Worm (Caenorhabditis elegans) whole organism, young adult: ENCODE measurements around the gene F17C11.12.

Experiments
- B0035.1 ChIP-seq: sonication (generic microtip); optimal IDR thresholded peaks from 2 replicates; lab custom pipeline; 2016; ENCODE audit warnings: missing genetic modification characterization, mild to moderate bottlenecking, missing compliant biosample characterization, missing genotype, missing genetic modification reagents
- B0261.1 ChIP-seq: sonication (generic microtip); optimal IDR thresholded peaks from 2 replicates; lab custom pipeline; 2016; ENCODE audit warnings: mild to moderate bottlenecking, missing genetic modification characterization, moderate library complexity, missing compliant biosample characterization
- B0336.3 ChIP-seq: fragments of 200-800 bp; sonication (Bioruptor generic); IDR thresholded peaks from 2 replicates; pipeline ENCODE4 v1.3.6; 2022; ENCODE audit warnings: missing genetic modification characterization, missing compliant biosample characterization
- D2030.7 ChIP-seq: fragments of 200-800 bp; sonication (Bioruptor generic); IDR thresholded peaks from 2 replicates; pipeline ENCODE4 v1.3.6; 2022; ENCODE audit warnings: missing genetic modification reagents, missing genetic modification characterization, missing compliant biosample characterization
- F10E7.11 ChIP-seq: sonication (generic microtip); optimal IDR thresholded peaks from 2 replicates; lab custom pipeline; 2017; ENCODE audit warnings: mild to moderate bottlenecking, missing genetic modification characterization, moderate library complexity, missing compliant biosample characterization
- F22D6.2 ChIP-seq: sonication (generic microtip); optimal IDR thresholded peaks from 2 replicates; lab custom pipeline; 2016; ENCODE audit warnings: mild to moderate bottlenecking, missing genetic modification characterization, missing compliant biosample characterization
- F23B12.7 ChIP-seq: sonication (generic microtip); optimal IDR thresholded peaks from 2 replicates; lab custom pipeline; 2017; ENCODE audit warnings: missing genetic modification characterization, mild to moderate bottlenecking, missing compliant biosample characterization, antibody characterized with exemption, moderate library complexity; ENCODE audit not compliant: insufficient read depth
- F39B2.1 ChIP-seq: fragments of 200-800 bp; sonication (Bioruptor generic); IDR thresholded peaks from 2 replicates; pipeline ENCODE4 v1.3.6; 2022; ENCODE audit warnings: missing genetic modification reagents, missing genetic modification characterization, missing compliant biosample characterization
- F55B11.4 ChIP-seq: sonication (generic microtip); optimal IDR thresholded peaks from 2 replicates; lab custom pipeline; 2016; ENCODE audit warnings: missing compliant biosample characterization, missing genetic modification characterization, borderline replicate concordance; ENCODE audit not compliant: insufficient read depth
- T07F8.4 ChIP-seq: sonication (generic microtip); optimal IDR thresholded peaks from 2 replicates; lab custom pipeline; 2016; ENCODE audit warnings: mild to moderate bottlenecking, missing genetic modification characterization, moderate library complexity, missing compliant biosample characterization
- Y53F4B.3 ChIP-seq: fragments of 200-800 bp; sonication (Bioruptor generic); IDR thresholded peaks from 2 replicates; pipeline ENCODE4 v1.3.6; 2022; ENCODE audit warnings: missing genetic modification reagents, missing genetic modification characterization, missing compliant biosample characterization
- Y53G8AR.9 ChIP-seq: fragments of 200-800 bp; sonication (Bioruptor generic); conservative IDR thresholded peaks from 2 replicates; pipeline ENCODE4 v1.3.6; 2022; ENCODE audit warnings: missing genetic modification reagents, missing genetic modification characterization, missing compliant biosample characterization
- Y95B8A.8 ChIP-seq: fragments of 200-800 bp; sonication (Bioruptor generic); IDR thresholded peaks from 2 replicates; pipeline ENCODE4 v1.3.6; 2022; ENCODE audit warnings: missing genetic modification reagents, missing genetic modification characterization, missing compliant biosample characterization
- aptf-2 ChIP-seq: fragments of 200-800 bp; sonication (Bioruptor generic); conservative IDR thresholded peaks from 2 replicates; pipeline ENCODE4 v1.3.6; 2022; ENCODE audit warnings: missing genetic modification reagents, missing genetic modification characterization, missing compliant biosample characterization
- attf-3 ChIP-seq: fragments of 200-800 bp; sonication (Bioruptor generic); conservative IDR thresholded peaks from 2 replicates; pipeline ENCODE4 v1.3.6; 2022; ENCODE audit warnings: missing genetic modification reagents, missing genetic modification characterization, missing compliant biosample characterization
- attf-6 ChIP-seq: fragments of 200-800 bp; sonication (Bioruptor generic); IDR thresholded peaks from 2 replicates; pipeline ENCODE4 v1.3.6; 2022; ENCODE audit warnings: missing genetic modification reagents, missing genetic modification characterization, missing compliant biosample characterization
- bed-1 ChIP-seq: fragments of 200-800 bp; sonication (Bioruptor generic); IDR thresholded peaks from 2 replicates; pipeline ENCODE4 v1.3.6; 2022; ENCODE audit warnings: missing genetic modification reagents, missing genetic modification characterization, missing compliant biosample characterization
- ccch-3 ChIP-seq: fragments of 200-800 bp; sonication (Bioruptor generic); optimal IDR thresholded peaks from 2 replicates; lab custom pipeline; 2018; ENCODE audit warnings: mild to moderate bottlenecking, missing genetic modification characterization, missing compliant biosample characterization
- cebp-1 ChIP-seq, 2 experiments: fragments of 200-800 bp in 1 of 2; sonication (Bioruptor generic) in 1 of 2; sonication (generic microtip) in 1 of 2; IDR thresholded peaks in 1 of 2; optimal IDR thresholded peaks in 1 of 2; 2 replicates each; pipeline versions ENCODE4 v1.3.6 to Lab custom; 2017 to 2022; ENCODE audit warnings: missing compliant biosample characterization in 2 of 2, missing genetic modification characterization in 2 of 2, mild to moderate bottlenecking in 1 of 2, missing genetic modification reagents in 1 of 2, moderate library complexity in 1 of 2
- ceh-27 ChIP-seq: fragments of 200-800 bp; sonication (Bioruptor generic); optimal IDR thresholded peaks from 2 replicates; lab custom pipeline; 2018; ENCODE audit warnings: mild to moderate bottlenecking, missing genetic modification characterization, moderate library complexity, missing compliant biosample characterization
- ceh-40 ChIP-seq: fragments of 200-800 bp; sonication (Bioruptor generic); IDR thresholded peaks from 2 replicates; pipeline ENCODE4 v1.3.6; 2022; ENCODE audit warnings: missing genetic modification characterization, missing compliant biosample characterization
- chd-7 ChIP-seq: sonication (generic microtip); optimal IDR thresholded peaks from 2 replicates; lab custom pipeline; 2016; ENCODE audit warnings: mild to moderate bottlenecking, missing genetic modification characterization, moderate library complexity, missing compliant biosample characterization
- egl-18 ChIP-seq: fragments of 200-800 bp; sonication (Bioruptor generic); IDR thresholded peaks from 2 replicates; pipeline ENCODE4 v1.3.6; 2022; ENCODE audit warnings: missing genetic modification reagents, missing genetic modification characterization, missing compliant biosample characterization
- hlh-12 ChIP-seq: sonication (generic microtip); optimal IDR thresholded peaks from 2 replicates; lab custom pipeline; 2016; ENCODE audit warnings: missing genetic modification characterization, missing compliant biosample characterization
- hrde-1 ChIP-seq: sonication (generic microtip); optimal IDR thresholded peaks from 2 replicates; lab custom pipeline; 2016; ENCODE audit warnings: missing genetic modification characterization, mild to moderate bottlenecking, missing compliant biosample characterization, moderate library complexity, missing genotype, missing genetic modification reagents, borderline replicate concordance
- hsf-1 ChIP-seq: fragments of 200-800 bp; sonication (Bioruptor generic); IDR thresholded peaks from 2 replicates; pipeline ENCODE4 v1.3.6; 2022; ENCODE audit warnings: missing genetic modification reagents, missing genetic modification characterization, missing compliant biosample characterization
- lag-1 ChIP-seq: fragments of 200-800 bp; sonication (Bioruptor generic); IDR thresholded peaks from 2 replicates; pipeline ENCODE4 v1.3.6; 2022; ENCODE audit warnings: missing genetic modification reagents, missing genetic modification characterization, missing compliant biosample characterization
- let-607 ChIP-seq, 2 experiments: fragments of 200-800 bp in 1 of 2; sonication (Bioruptor generic) in 1 of 2; sonication (generic microtip) in 1 of 2; optimal IDR thresholded peaks; 2 replicates each; lab custom pipeline; 2016 to 2018; ENCODE audit warnings: mild to moderate bottlenecking in 2 of 2, missing compliant biosample characterization in 2 of 2, missing genetic modification characterization in 2 of 2, moderate library complexity in 2 of 2, missing genotype in 1 of 2
- lin-26 ChIP-seq: fragments of 200-800 bp; sonication (Bioruptor generic); IDR thresholded peaks from 2 replicates; pipeline ENCODE4 v1.3.6; 2022; ENCODE audit warnings: missing genetic modification reagents, missing genetic modification characterization, missing compliant biosample characterization
- lsy-27 ChIP-seq: sonication (generic microtip); optimal IDR thresholded peaks from 2 replicates; lab custom pipeline; 2017; ENCODE audit warnings: missing genetic modification characterization, mild to moderate bottlenecking, missing compliant biosample characterization, antibody characterized with exemption, missing genotype, borderline replicate concordance; ENCODE audit not compliant: insufficient read depth
- madf-8 ChIP-seq: fragments of 200-800 bp; sonication (Bioruptor generic); conservative IDR thresholded peaks from 2 replicates; pipeline ENCODE4 v1.3.6; 2022; ENCODE audit warnings: missing genetic modification reagents, missing genetic modification characterization, missing compliant biosample characterization
- mcd-1 ChIP-seq: fragments of 200-800 bp; sonication (Bioruptor generic); IDR thresholded peaks from 2 replicates; pipeline ENCODE4 v1.3.6; 2022; ENCODE audit warnings: missing genetic modification reagents, missing genetic modification characterization, missing compliant biosample characterization
- mes-4 ChIP-seq: sonication (generic microtip); optimal IDR thresholded peaks from 2 replicates; lab custom pipeline; 2016; ENCODE audit warnings: missing genotype, missing genetic modification characterization, missing compliant biosample characterization
- mxl-1 ChIP-seq: sonication (generic microtip); optimal IDR thresholded peaks from 2 replicates; lab custom pipeline; 2016; ENCODE audit warnings: missing genetic modification characterization, missing compliant biosample characterization
- nfya-2 ChIP-seq: fragments of 200-800 bp; sonication (Bioruptor generic); IDR thresholded peaks from 2 replicates; pipeline ENCODE4 v1.3.6; 2022; ENCODE audit warnings: missing genetic modification reagents, missing genetic modification characterization, missing compliant biosample characterization
- nhr-90 ChIP-seq: sonication (generic microtip); optimal IDR thresholded peaks from 2 replicates; lab custom pipeline; 2016; ENCODE audit warnings: missing genotype, mild to moderate bottlenecking, missing genetic modification characterization, missing compliant biosample characterization
- pbrm-1 ChIP-seq: fragments of 200-800 bp; sonication (Bioruptor generic); IDR thresholded peaks from 2 replicates; pipeline ENCODE4 v1.3.6; 2022; ENCODE audit warnings: missing genetic modification reagents, missing genetic modification characterization, missing compliant biosample characterization
- rec-8 ChIP-seq, 2 experiments: sonication (generic microtip); optimal IDR thresholded peaks; 2 replicates each; lab custom pipeline; 2016; ENCODE audit warnings: mild to moderate bottlenecking in 2 of 2, missing genetic modification characterization in 2 of 2, missing genetic modification reagents in 2 of 2, missing genotype in 2 of 2, missing biosample characterization in 1 of 2, missing compliant biosample characterization in 1 of 2, moderate library complexity in 1 of 2
- repo-1 ChIP-seq: sonication (generic microtip); optimal IDR thresholded peaks from 2 replicates; lab custom pipeline; 2017; ENCODE audit warnings: mild to moderate bottlenecking, missing genetic modification characterization, missing compliant biosample characterization
- rpc-1 ChIP-seq, 2 experiments: fragments of 150-350 bp in 1 of 2; sonication (generic microtip) in 1 of 2; optimal IDR thresholded peaks; 2 replicates each; lab custom pipeline; 2014 to 2018; ENCODE audit warnings: missing biosample characterization in 1 of 2, missing genetic modification characterization in 1 of 2, missing genetic modification reagents in 1 of 2, missing genotype in 1 of 2
- snpc-4 ChIP-seq, 5 experiments: fragments of 150-350 bp in 1 of 5; sonication (generic microtip) in 4 of 5; optimal IDR thresholded peaks; 2 replicates each; lab custom pipeline; 2014 to 2018; ENCODE audit warnings: missing genetic modification characterization in 5 of 5, missing biosample characterization in 3 of 5, antibody characterized with exemption in 2 of 5, mild to moderate bottlenecking in 2 of 5, missing compliant biosample characterization in 2 of 5, missing genotype in 2 of 5, moderate library complexity in 2 of 5, missing genetic modification reagents in 1 of 5
- tbx-9 ChIP-seq: sonication (generic microtip); optimal IDR thresholded peaks from 2 replicates; lab custom pipeline; 2016; ENCODE audit warnings: borderline replicate concordance, missing genetic modification characterization, inconsistent platforms, missing compliant biosample characterization
- xnd-1 ChIP-seq: sonication (generic microtip); optimal IDR thresholded peaks from 2 replicates; lab custom pipeline; 2016; ENCODE audit warnings: missing genotype, missing genetic modification reagents, missing genetic modification characterization, missing compliant biosample characterization
- ztf-22 ChIP-seq: fragments of 200-800 bp; sonication (Bioruptor generic); optimal IDR thresholded peaks from 2 replicates; lab custom pipeline; 2018; ENCODE audit warnings: mild to moderate bottlenecking, missing genetic modification characterization, moderate library complexity, missing compliant biosample characterization
- ztf-25 ChIP-seq: fragments of 200-800 bp; sonication (Bioruptor generic); IDR thresholded peaks from 2 replicates; pipeline ENCODE4 v1.3.6; 2022; ENCODE audit warnings: missing genetic modification reagents, missing genetic modification characterization, missing compliant biosample characterization

F17C11.12 gene

ce11 chrV:10966874-10967273 lies 30.2 kb upstream of the F17C11.12 start (continued):
- TF ChIP-seq nfya-2 (GFP tag; lab: Robert Waterston, UW) (no peak), B0035.1 (tag; lab: Kevin White, UChicago) (no peak), attf-3 (GFP tag; lab: Robert Waterston, UW) (no peak), mcd-1 (GFP tag; lab: Robert Waterston, UW) (peak; percentile 56), tbx-9 (no peak), F10E7.11 (no peak), snpc-4 (GFP tag; optimal IDR thresholded peaks at IDR 0.05; lab: Kevin White, UChicago) (no peak), snpc-4 (tag; optimal IDR thresholded peaks at IDR 0.05; lab: Kevin White, UChicago) (peak in 1 of 4 experiments; percentile 54), let-607 (tag; optimal IDR thresholded peaks at IDR 0.05; lab: Kevin White, UChicago) (no peak), madf-8 (GFP tag; lab: Robert Waterston, UW) (no peak), hsf-1 (peak; percentile 46; the same call in 1 of the 2 replicates), repo-1 (tag; lab: Kevin White, UChicago) (peak; percentile 8), xnd-1 (tag; lab: Kevin White, UChicago) (no peak), D2030.7 (GFP tag; lab: Robert Waterston, UW) (no peak), B0336.3 (0 out of 2 replicates have a peak, but pooled peaks have one; percentile 53), ceh-40 (GFP tag; lab: Robert Waterston, UW) (no peak), B0261.1 (tag; lab: Kevin White, UChicago) (no peak), aptf-2 (GFP tag; lab: Robert Waterston, UW) (no peak), hlh-12 (tag; lab: Kevin White, UChicago) (no peak), ccch-3 (GFP tag; lab: Kevin White, UChicago) (no peak), lin-26 (GFP tag; lab: Robert Waterston, UW) (no peak), lsy-27 (tag; lab: Kevin White, UChicago) (no peak), Y53F4B.3 (GFP tag; lab: Robert Waterston, UW) (no peak), ztf-25 (no peak), hrde-1 (no peak), mes-4 (no peak), rpc-1 (optimal IDR thresholded peaks at IDR 0.05; lab: Kevin White, UChicago) (no peak), rpc-1 (tag; optimal IDR thresholded peaks at IDR 0.05; lab: Kevin White, UChicago) (no peak), F22D6.2 (tag; lab: Kevin White, UChicago) (no peak), mxl-1 (no peak), F55B11.4 (tag; lab: Kevin White, UChicago) (no peak), F39B2.1 (GFP tag; lab: Robert Waterston, UW) (no peak), ztf-22 (GFP tag; lab: Kevin White, UChicago) (no peak)

- TF ChIP-seq ceh-27 (GFP tag; lab: Kevin White, UChicago) (peak; percentile 93), xnd-1 (tag; lab: Kevin White, UChicago) (peak; percentile 8), rec-8 (tag; optimal IDR thresholded peaks at IDR 0.05; lab: Kevin White, UChicago) (no peak), F10E7.11 (no peak), attf-6 (no peak), egl-18 (GFP tag; lab: Robert Waterston, UW) (0 out of 2 replicates have a peak, but pooled peaks have one; percentile 52), F23B12.7 (peak; percentile 97), hrde-1 (no peak), D2030.7 (GFP tag; lab: Robert Waterston, UW) (peak; percentile 82), Y95B8A.8 (GFP tag; lab: Robert Waterston, UW) (peak; percentile 83; the same call in 1 of the 2 replicates), attf-3 (GFP tag; lab: Robert Waterston, UW) (peak; percentile 75), nhr-90 (tag; lab: Kevin White, UChicago) (peak; percentile 52), cebp-1 (GFP tag; IDR thresholded peaks at IDR 0.05; lab: Robert Waterston, UW) (peak; percentile 61; the same call in 1 of the 2 replicates), cebp-1 (tag; optimal IDR thresholded peaks at IDR 0.05; lab: Kevin White, UChicago) (peak; percentile 88), Y53G8AR.9 (GFP tag; lab: Robert Waterston, UW) (peak; percentile 95), pbrm-1 (GFP tag; lab: Robert Waterston, UW) (peak; percentile 91), lag-1 (GFP tag; lab: Robert Waterston, UW) (no peak), T07F8.4 (tag; lab: Kevin White, UChicago) (peak; percentile 14), bed-1 (GFP tag; lab: Robert Waterston, UW) (no peak), chd-7 (tag; lab: Kevin White, UChicago) (peak; percentile 85), lin-26 (GFP tag; lab: Robert Waterston, UW) (peak; percentile 55; the same call in 1 of the 2 replicates)
These were observed 28.8 kb upstream of the F17C11.12 start, which contains the start of the genes ctf-4 and eef-1G for ce11 chrV:10965501-10965900. TSS of gene ctf-4 (minus strand) at chrV:10965539. TSS of gene eef-1G (plus strand) at chrV:10965719.
